Fruit fly (Drosophila melanogaster) whole organism, embryonic: ENCODE measurements around the gene Nse1.

Source experiments
- Antp ChIP-seq: fragments of 200-800 bp; sonication (Bioruptor generic); optimal IDR thresholded peaks from 3 replicates; lab custom pipeline; 2016; ENCODE audit warnings: missing biosample characterization, missing genetic modification characterization
- Asciz ChIP-seq: fragments of 200-800 bp; sonication (Bioruptor generic); optimal IDR thresholded peaks from 2 replicates; lab custom pipeline; 2017; ENCODE audit warnings: missing biosample characterization, mild to moderate bottlenecking, missing genetic modification characterization, missing genetic modification reagents
- Awh ChIP-seq: fragments of 200-800 bp; sonication (Bioruptor generic); IDR thresholded peaks from 2 replicates; pipeline ENCODE4, ENCODE4 v1.3.6; 2022; ENCODE audit warnings: missing biosample characterization, missing genetic modification characterization
- CG10147 ChIP-seq: fragments of 200-800 bp; sonication (Bioruptor generic); optimal IDR thresholded peaks from 2 replicates; lab custom pipeline; 2019; ENCODE audit warnings: missing biosample characterization, mild to moderate bottlenecking, missing genetic modification characterization, moderate library complexity
- CG10366 ChIP-seq: fragments of 200-800 bp; sonication (Bioruptor generic); IDR thresholded peaks from 2 replicates; pipeline ENCODE4 v1.3.6; 2022; ENCODE audit warnings: missing biosample characterization, missing genetic modification characterization
- CG12391 ChIP-seq: fragments of 200-800 bp; sonication (Bioruptor generic); optimal IDR thresholded peaks from 3 replicates; lab custom pipeline; 2018; ENCODE audit warnings: missing biosample characterization, mild to moderate bottlenecking, missing genetic modification characterization, moderate library complexity
- CG15011 ChIP-seq: fragments of 200-800 bp; sonication (Bioruptor generic); optimal IDR thresholded peaks from 3 replicates; lab custom pipeline; 2018; ENCODE audit warnings: missing biosample characterization, mild to moderate bottlenecking, missing genetic modification characterization
- CG1647 ChIP-seq: fragments of 200-800 bp; sonication (Bioruptor generic); optimal IDR thresholded peaks from 3 replicates; lab custom pipeline; 2016; ENCODE audit warnings: missing biosample characterization, missing genetic modification characterization
- CG2120 ChIP-seq: fragments of 200-800 bp; sonication (Bioruptor generic); optimal IDR thresholded peaks from 3 replicates; lab custom pipeline; 2016; ENCODE audit warnings: missing biosample characterization, missing genetic modification characterization
- CG32532 ChIP-seq: fragments of 200-800 bp; sonication (Bioruptor generic); IDR thresholded peaks from 2 replicates; pipeline ENCODE4 v1.3.6; 2022; ENCODE audit warnings: missing biosample characterization, missing genetic modification characterization
- CG4282 ChIP-seq: fragments of 200-800 bp; sonication (Bioruptor generic); optimal IDR thresholded peaks from 2 replicates; lab custom pipeline; 2016; ENCODE audit warnings: missing biosample characterization, missing genetic modification characterization
- CG4328 ChIP-seq: fragments of 200-800 bp; sonication (Bioruptor generic); optimal IDR thresholded peaks from 3 replicates; lab custom pipeline; 2017; ENCODE audit warnings: missing biosample characterization, missing genetic modification reagents, missing genetic modification characterization
- CG43689 ChIP-seq: fragments of 200-800 bp; sonication (Bioruptor generic); IDR thresholded peaks from 2 replicates; pipeline ENCODE4 v1.3.6; 2022; ENCODE audit warnings: missing biosample characterization, missing genetic modification characterization
- CG6689 ChIP-seq: fragments of 200-800 bp; sonication (Bioruptor generic); IDR thresholded peaks from 2 replicates; pipeline ENCODE4 v1.3.6; 2022; ENCODE audit warnings: missing biosample characterization, missing genetic modification characterization
- CG7745 ChIP-seq: fragments of 200-800 bp; sonication (Bioruptor generic); optimal IDR thresholded peaks from 2 replicates; lab custom pipeline; 2018; ENCODE audit warnings: missing biosample characterization, mild to moderate bottlenecking, missing genetic modification characterization, moderate library complexity
- CG8089 ChIP-seq: fragments of 200-800 bp; sonication (Bioruptor generic); optimal IDR thresholded peaks from 3 replicates; lab custom pipeline; 2016; ENCODE audit warnings: missing biosample characterization, missing genetic modification characterization
- CG9437 ChIP-seq: fragments of 200-800 bp; sonication (Bioruptor generic); optimal IDR thresholded peaks from 2 replicates; lab custom pipeline; 2018; ENCODE audit warnings: missing biosample characterization, mild to moderate bottlenecking, missing genetic modification characterization
- CG9876 ChIP-seq: fragments of 200-800 bp; sonication (Bioruptor generic); optimal IDR thresholded peaks from 2 replicates; lab custom pipeline; 2016; ENCODE audit warnings: missing biosample characterization, missing genetic modification characterization
- D ChIP-seq, 2 experiments: fragments of 200-800 bp in 1 of 2; fragments of >200 bp in 1 of 2; sonication (Bioruptor generic) in 1 of 2; optimal IDR thresholded peaks; 2 replicates in 1 of 2; 3 replicates in 1 of 2; lab custom pipeline; 2017; ENCODE audit warnings: mild to moderate bottlenecking in 1 of 2, missing biosample characterization in 1 of 2, missing genetic modification characterization in 1 of 2, missing genetic modification reagents in 1 of 2
- D19A ChIP-seq: fragments of 200-800 bp; optimal IDR thresholded peaks from 3 replicates; lab custom pipeline; 2019; ENCODE audit warnings: missing biosample characterization, mild to moderate bottlenecking, missing genetic modification characterization, moderate library complexity
- Dp ChIP-seq: fragments of 200-800 bp; sonication (Bioruptor generic); optimal IDR thresholded peaks from 2 replicates; lab custom pipeline; 2018; ENCODE audit warnings: missing biosample characterization, mild to moderate bottlenecking, missing genetic modification characterization, moderate library complexity
- E2f2 ChIP-seq: fragments of 200-800 bp; sonication (Bioruptor generic); IDR thresholded peaks from 2 replicates; pipeline ENCODE4 v1.3.6; 2022; ENCODE audit warnings: missing biosample characterization, missing genetic modification characterization
- Hsf ChIP-seq: fragments of 200-800 bp; sonication (Bioruptor generic); optimal IDR thresholded peaks from 3 replicates; lab custom pipeline; 2016; ENCODE audit warnings: missing biosample characterization, missing genetic modification characterization
- MESR4 ChIP-seq: fragments of 200-800 bp; sonication (Bioruptor generic); optimal IDR thresholded peaks from 2 replicates; lab custom pipeline; 2018; ENCODE audit warnings: missing biosample characterization, mild to moderate bottlenecking, missing genetic modification characterization, moderate library complexity
- NC2α ChIP-seq: fragments of 200-800 bp; sonication (Bioruptor generic); optimal IDR thresholded peaks from 2 replicates; lab custom pipeline; 2016; ENCODE audit warnings: missing biosample characterization, missing genetic modification characterization
- Nf-YC ChIP-seq: fragments of 200-800 bp; optimal IDR thresholded peaks from 3 replicates; lab custom pipeline; 2019; ENCODE audit warnings: missing biosample characterization, mild to moderate bottlenecking, missing genetic modification characterization, moderate library complexity
- Rfx ChIP-seq: fragments of 200-800 bp; sonication (Bioruptor generic); IDR thresholded peaks from 2 replicates; pipeline ENCODE4 v1.3.6; 2022; ENCODE audit warnings: missing biosample characterization, missing genetic modification characterization
- ara ChIP-seq: fragments of 200-800 bp; sonication (Bioruptor generic); IDR thresholded peaks from 2 replicates; pipeline ENCODE4 v1.3.6; 2022; ENCODE audit warnings: missing biosample characterization, missing genetic modification characterization
- cg ChIP-seq: fragments of 200-800 bp; sonication (Bioruptor generic); optimal IDR thresholded peaks from 3 replicates; lab custom pipeline; 2019; ENCODE audit warnings: missing biosample characterization, mild to moderate bottlenecking, missing genetic modification characterization, moderate library complexity
- corto ChIP-seq: fragments of 200-800 bp; sonication (Bioruptor generic); optimal IDR thresholded peaks from 2 replicates; lab custom pipeline; 2016; ENCODE audit warnings: missing biosample characterization, mild to moderate bottlenecking, missing genetic modification characterization, moderate library complexity
- crol ChIP-seq: fragments of 200-800 bp; sonication (Bioruptor generic); IDR thresholded peaks from 2 replicates; pipeline ENCODE4 v1.3.6; 2022; ENCODE audit warnings: missing biosample characterization, missing genetic modification characterization
- dmrt11E ChIP-seq: fragments of 200-800 bp; sonication (Bioruptor generic); optimal IDR thresholded peaks from 3 replicates; lab custom pipeline; 2018; ENCODE audit warnings: missing biosample characterization, mild to moderate bottlenecking, missing genetic modification characterization, moderate library complexity
- dpn ChIP-seq, 2 experiments: fragments of 200-800 bp; sonication (Bioruptor generic); optimal IDR thresholded peaks; 3 replicates each; lab custom pipeline; 2016; ENCODE audit warnings: missing biosample characterization in 2 of 2, missing genetic modification characterization in 2 of 2
- ems ChIP-seq: fragments of 200-800 bp; sonication (Bioruptor generic); optimal IDR thresholded peaks from 3 replicates; lab custom pipeline; 2016; ENCODE audit warnings: missing biosample characterization, missing genetic modification characterization
- ewg ChIP-seq: fragments of 200-800 bp; sonication (Bioruptor generic); optimal IDR thresholded peaks from 3 replicates; lab custom pipeline; 2017; ENCODE audit warnings: mild to moderate bottlenecking, missing biosample characterization, missing genetic modification reagents, missing genetic modification characterization
- h ChIP-seq: fragments of >200 bp; optimal IDR thresholded peaks from 2 replicates; lab custom pipeline; 2017
- hb ChIP-seq: fragments of 200-800 bp; sonication (Bioruptor generic); IDR thresholded peaks from 3 replicates; pipeline ENCODE4 v1.3.6; 2022; ENCODE audit warnings: missing biosample characterization, missing genetic modification characterization; ENCODE audit not compliant: partially characterized antibody
- jumu ChIP-seq: fragments of 200-800 bp; sonication (Bioruptor generic); optimal IDR thresholded peaks from 3 replicates; lab custom pipeline; 2016; ENCODE audit warnings: missing biosample characterization, missing genetic modification characterization
- luna ChIP-seq: fragments of 200-800 bp; sonication (Bioruptor generic); optimal IDR thresholded peaks from 2 replicates; lab custom pipeline; 2016; ENCODE audit warnings: missing biosample characterization, missing genetic modification characterization
- nerfin-1 ChIP-seq: fragments of 200-800 bp; sonication (Bioruptor generic); optimal IDR thresholded peaks from 3 replicates; lab custom pipeline; 2019; ENCODE audit warnings: missing biosample characterization, mild to moderate bottlenecking, missing genetic modification characterization, moderate library complexity
- nmo ChIP-seq: fragments of 200-800 bp; sonication (Bioruptor generic); optimal IDR thresholded peaks from 2 replicates; lab custom pipeline; 2018; ENCODE audit warnings: missing biosample characterization, mild to moderate bottlenecking, missing genetic modification characterization, moderate library complexity
- p53 ChIP-seq: fragments of 200-800 bp; sonication (Bioruptor generic); optimal IDR thresholded peaks from 2 replicates; lab custom pipeline; 2016; ENCODE audit warnings: missing biosample characterization, missing genetic modification characterization
- pb ChIP-seq: fragments of 200-800 bp; sonication (Bioruptor generic); optimal IDR thresholded peaks from 3 replicates; lab custom pipeline; 2016; ENCODE audit warnings: missing biosample characterization, missing genetic modification characterization
- pita ChIP-seq: fragments of 200-800 bp; sonication (Bioruptor generic); optimal IDR thresholded peaks from 2 replicates; lab custom pipeline; 2017; ENCODE audit warnings: missing biosample characterization, mild to moderate bottlenecking, missing genetic modification characterization
- psq ChIP-seq: fragments of 200-800 bp; sonication (Bioruptor generic); optimal IDR thresholded peaks from 2 replicates; lab custom pipeline; 2017; ENCODE audit warnings: missing biosample characterization, missing genetic modification characterization
- salm ChIP-seq: fragments of 200-800 bp; sonication (Bioruptor generic); optimal IDR thresholded peaks from 2 replicates; lab custom pipeline; 2018; ENCODE audit warnings: missing biosample characterization, mild to moderate bottlenecking, missing genetic modification characterization
- stwl ChIP-seq: fragments of 200-800 bp; sonication (Bioruptor generic); optimal IDR thresholded peaks from 3 replicates; lab custom pipeline; 2018; ENCODE audit warnings: missing biosample characterization, mild to moderate bottlenecking, missing genetic modification characterization, moderate library complexity
- unc-4 ChIP-seq: fragments of 200-800 bp; sonication (Bioruptor generic); IDR thresholded peaks from 2 replicates; pipeline ENCODE4 v1.3.6; 2022; ENCODE audit warnings: missing biosample characterization, missing genetic modification characterization; ENCODE audit not compliant: partially characterized antibody
- vvl ChIP-seq: fragments of 200-800 bp; sonication (Bioruptor generic); IDR thresholded peaks from 2 replicates; pipeline ENCODE4 v1.3.6; 2022; ENCODE audit warnings: missing biosample characterization, missing genetic modification characterization

The Nse1 gene

DNA sequence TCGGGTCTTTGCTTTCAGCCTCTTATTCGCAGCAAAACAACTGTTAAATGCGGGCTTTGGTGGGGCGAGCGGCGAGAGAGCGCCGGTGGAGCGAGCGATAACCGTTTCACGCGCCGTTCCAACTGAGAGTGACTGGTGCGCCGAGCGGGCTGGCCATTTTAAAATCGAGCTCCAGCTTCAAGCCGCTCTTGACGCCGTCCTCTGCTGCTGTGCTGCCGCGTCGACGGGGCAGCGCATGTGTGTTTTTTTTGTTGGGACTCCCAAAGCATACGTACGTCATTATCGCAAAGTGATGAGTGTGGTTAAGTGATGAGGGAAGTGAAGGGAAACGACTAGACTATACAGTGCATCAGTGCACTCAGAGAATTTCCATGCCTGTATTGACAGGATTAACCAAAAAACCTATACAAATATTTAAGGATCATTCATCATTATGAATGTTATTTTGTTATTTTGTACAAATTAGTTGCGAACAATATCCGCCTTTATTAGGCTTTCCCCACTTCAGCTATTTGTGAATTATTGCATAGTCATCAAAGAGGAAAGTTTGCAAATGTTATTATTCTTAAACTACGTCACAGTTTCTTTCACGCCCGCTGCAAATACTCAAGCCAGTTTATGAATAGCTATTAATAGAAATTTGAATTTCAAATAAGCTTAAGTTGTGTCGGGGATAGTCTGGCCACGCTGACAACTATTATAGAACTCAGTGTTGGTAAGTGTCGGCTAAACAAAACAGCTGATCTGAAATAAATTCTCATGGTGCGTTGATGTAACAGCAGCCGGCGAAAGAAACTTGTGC, 4.0 kb downstream of the Nse1 start, which contains the start of gene Spn27A (continued):
- TF ChIP-seq CG15011 (GFP tag; lab: Kevin White, UChicago) (peak; percentile 48), pb (GFP tag; lab: Kevin White, UChicago) (peak; percentile 32), ewg (GFP tag; lab: Kevin White, UChicago) (peak; percentile 33), vvl (GFP tag; lab: Robert Waterston, UW) (peak; percentile 93), CG12391 (peak; percentile 72), CG1647 (no peak), Nf-YC (tag; lab: Kevin White, UChicago) (peak; percentile 6), nerfin-1 (peak; percentile 76), nmo (GFP tag; lab: Kevin White, UChicago) (peak; percentile 77), CG32532 (no peak; the same call in 1 of the 2 replicates), CG2120 (GFP tag; lab: Kevin White, UChicago) (peak; percentile 76), D (optimal IDR thresholded peaks at IDR 0.05; lab: Kevin White, UChicago) (no peak), D (GFP tag; optimal IDR thresholded peaks at IDR 0.05; lab: Kevin White, UChicago) (peak; percentile 60), dmrt11E (tag; lab: Kevin White, UChicago) (peak; percentile 43), ems (peak; percentile 27), CG4282 (no peak), CG8089 (GFP tag; lab: Kevin White, UChicago) (peak; percentile 40), Antp (GFP tag; lab: Kevin White, UChicago) (peak; percentile 50), Asciz (GFP tag; lab: Kevin White, UChicago) (peak; percentile 64), CG10147 (GFP tag; lab: Kevin White, UChicago) (peak; percentile 30), MESR4 (GFP tag; lab: Kevin White, UChicago) (peak; percentile 11), p53 (GFP tag; lab: Kevin White, UChicago) (peak; percentile 58), jumu (GFP tag; lab: Kevin White, UChicago) (peak; percentile 31), salm (tag; lab: Kevin White, UChicago) (peak; percentile 31), D19A (tag; lab: Kevin White, UChicago) (no peak), crol (peak; percentile 70), dpn (GFP tag; optimal IDR thresholded peaks at IDR 0.05; lab: Kevin White, UChicago) (peak; percentile 17 to 59), CG10366 (GFP tag; lab: Robert Waterston, UW) (peak; percentile 49; the same call in 1 of the 2 replicates), CG43689 (GFP tag; lab: Robert Waterston, UW) (no peak), CG9437 (GFP tag; lab: Kevin White, UChicago) (peak; percentile 56), psq (GFP tag; lab: Kevin White, UChicago) (no peak), unc-4 (no peak), CG7745 (tag; lab: Kevin White, UChicago) (no peak), pita (GFP tag; lab: Kevin White, UChicago) (no peak), CG9876 (no peak), Dp (GFP tag; lab: Kevin White, UChicago) (peak; percentile 76), CG6689 (0 out of 2 replicates have a peak, but pooled peaks have one; percentile 10), Rfx (peak; percentile 25; the same call in 1 of the 2 replicates), NC2α (GFP tag; lab: Kevin White, UChicago) (peak; percentile 51), luna (GFP tag; lab: Kevin White, UChicago) (peak; percentile 29), hb (GFP tag; lab: Robert Waterston, UW) (no peak), corto (no peak), E2f2 (GFP tag; lab: Robert Waterston, UW) (peak; percentile 82), CG4328 (GFP tag; lab: Kevin White, UChicago) (peak; percentile 36), stwl (tag; lab: Kevin White, UChicago) (peak; percentile 90), Awh (GFP tag; lab: Robert Waterston, UW) (peak; percentile 41; the same call in 1 of the 2 replicates), cg (GFP tag; lab: Kevin White, UChicago) (no peak), h (no peak), Hsf (GFP tag; lab: Kevin White, UChicago) (peak; percentile 68), ara (peak; percentile 8; the same call in 1 of the 2 replicates)
